Worm (Caenorhabditis elegans): ENCODE data around the gene npr-31.

DNA sequence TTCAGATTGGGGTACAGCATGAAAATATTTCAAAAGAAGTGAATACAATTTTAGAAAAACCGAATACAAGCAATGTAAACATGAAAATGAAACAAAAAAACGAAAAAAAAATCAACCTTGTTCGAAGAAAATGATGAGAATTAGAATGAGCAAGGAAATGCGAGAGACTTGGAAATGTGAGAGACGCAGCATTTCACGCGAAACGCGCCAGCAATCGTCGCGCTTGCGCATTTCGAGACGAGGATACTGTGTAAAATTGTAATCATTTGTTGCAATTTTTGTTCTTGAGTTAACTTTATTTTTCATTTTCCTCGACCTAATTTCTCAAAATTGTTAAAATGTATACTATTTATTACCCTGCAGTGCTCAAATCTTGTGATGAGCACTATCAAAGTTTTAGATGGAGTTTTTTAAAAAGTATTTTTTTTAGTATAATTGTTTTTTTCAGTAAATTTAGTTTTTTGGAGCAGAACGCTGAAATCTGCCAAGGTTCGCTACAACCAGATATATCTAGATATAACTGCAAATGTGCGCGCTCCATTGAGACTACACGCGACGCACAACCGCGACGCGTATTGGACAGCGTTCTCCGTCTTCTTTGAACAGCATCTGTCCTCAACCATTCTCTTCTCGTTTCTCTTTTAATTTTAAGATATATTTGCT lies 7.7 kb downstream of the npr-31 start, which contains the start of gene fust-1:
- TF ChIP-seq unc-62 (GFP tag; optimal IDR thresholded peaks at IDR 0.05) (peak; percentile 14), M03D4.4 (tag; optimal IDR thresholded peaks at IDR 0.05) (peak; percentile 74), ceh-39 (tag; optimal IDR thresholded peaks at IDR 0.05) (peak; percentile 48)
